Fruit fly (Drosophila melanogaster) whole organism, embryonic: ENCODE results near the gene CG11267.

Experiments used
- Antp ChIP-seq: fragments of 200-800 bp; sonication (Bioruptor generic); optimal IDR thresholded peaks from 3 replicates; lab custom pipeline; 2016; ENCODE audit warnings: missing biosample characterization, missing genetic modification characterization
- Blimp-1 ChIP-seq: fragments of 200-800 bp; sonication (Bioruptor generic); optimal IDR thresholded peaks from 3 replicates; lab custom pipeline; 2018; ENCODE audit warnings: missing biosample characterization, missing genetic modification characterization, mild to moderate bottlenecking, moderate library complexity, missing genetic modification reagents
- CG10209 ChIP-seq: fragments of 200-800 bp; sonication (Bioruptor generic); optimal IDR thresholded peaks from 3 replicates; lab custom pipeline; 2017; ENCODE audit warnings: missing biosample characterization, mild to moderate bottlenecking, missing genetic modification characterization, missing genetic modification reagents
- CG1024 ChIP-seq: fragments of 200-800 bp; sonication (Bioruptor generic); IDR thresholded peaks from 2 replicates; pipeline ENCODE4 v1.3.6; 2022; ENCODE audit warnings: missing biosample characterization, missing genetic modification characterization
- CG10321 ChIP-seq: fragments of 200-800 bp; sonication (Bioruptor generic); IDR thresholded peaks from 2 replicates; pipeline ENCODE4 v1.3.6; 2022; ENCODE audit warnings: missing biosample characterization, missing genetic modification characterization
- CG12236 ChIP-seq: fragments of 200-800 bp; sonication (Bioruptor generic); optimal IDR thresholded peaks from 2 replicates; lab custom pipeline; 2016; ENCODE audit warnings: missing biosample characterization, missing genetic modification characterization
- CG12299 ChIP-seq: fragments of 200-800 bp; sonication (Bioruptor generic); optimal IDR thresholded peaks from 2 replicates; lab custom pipeline; 2018; ENCODE audit warnings: missing biosample characterization, mild to moderate bottlenecking, missing genetic modification characterization
- CG12769 ChIP-seq: fragments of 200-800 bp; sonication (Bioruptor generic); optimal IDR thresholded peaks from 2 replicates; lab custom pipeline; 2019; ENCODE audit warnings: missing biosample characterization, mild to moderate bottlenecking, missing genetic modification characterization, moderate library complexity
- CG13424 ChIP-seq: fragments of 200-800 bp; sonication (Bioruptor generic); optimal IDR thresholded peaks from 2 replicates; lab custom pipeline; 2019; ENCODE audit warnings: missing biosample characterization, mild to moderate bottlenecking, missing genetic modification characterization, moderate library complexity
- CG13624 ChIP-seq: fragments of 200-800 bp; sonication (Bioruptor generic); optimal IDR thresholded peaks from 2 replicates; lab custom pipeline; 2016; ENCODE audit warnings: missing biosample characterization, missing genetic modification characterization
- CG15269 ChIP-seq: fragments of 200-800 bp; sonication (Bioruptor generic); optimal IDR thresholded peaks from 2 replicates; lab custom pipeline; 2018; ENCODE audit warnings: missing biosample characterization, mild to moderate bottlenecking, missing genetic modification characterization, moderate library complexity
- CG1603 ChIP-seq: fragments of 200-800 bp; sonication (Bioruptor generic); optimal IDR thresholded peaks from 2 replicates; lab custom pipeline; 2019; ENCODE audit warnings: missing biosample characterization, mild to moderate bottlenecking, missing genetic modification characterization, moderate library complexity
- CG1647 ChIP-seq: fragments of 200-800 bp; sonication (Bioruptor generic); optimal IDR thresholded peaks from 3 replicates; lab custom pipeline; 2016; ENCODE audit warnings: missing biosample characterization, missing genetic modification characterization
- CG1792 ChIP-seq: fragments of 200-800 bp; sonication (Bioruptor generic); optimal IDR thresholded peaks from 2 replicates; lab custom pipeline; 2016; ENCODE audit warnings: missing biosample characterization, missing genetic modification characterization
- CG18764 ChIP-seq: fragments of 200-800 bp; sonication (Bioruptor generic); optimal IDR thresholded peaks from 3 replicates; lab custom pipeline; 2016; ENCODE audit warnings: missing biosample characterization, missing genetic modification characterization
- CG32767 ChIP-seq: fragments of 200-800 bp; sonication (Bioruptor generic); IDR thresholded peaks from 2 replicates; pipeline ENCODE4 v1.3.6; 2022; ENCODE audit warnings: missing biosample characterization, missing genetic modification characterization
- CG3281 ChIP-seq: fragments of 200-800 bp; sonication (Bioruptor generic); optimal IDR thresholded peaks from 3 replicates; lab custom pipeline; 2017; ENCODE audit warnings: missing biosample characterization, mild to moderate bottlenecking, missing genetic modification characterization
- CG34376 ChIP-seq: fragments of 200-800 bp; sonication (Bioruptor generic); optimal IDR thresholded peaks from 2 replicates; lab custom pipeline; 2018; ENCODE audit warnings: missing biosample characterization, mild to moderate bottlenecking, missing genetic modification characterization
- CG4617 ChIP-seq: fragments of 200-800 bp; sonication (Bioruptor generic); optimal IDR thresholded peaks from 3 replicates; lab custom pipeline; 2016; ENCODE audit warnings: missing biosample characterization, missing genetic modification characterization, borderline replicate concordance
- CG6813 ChIP-seq: fragments of 200-800 bp; sonication (Bioruptor generic); optimal IDR thresholded peaks from 2 replicates; lab custom pipeline; 2017; ENCODE audit warnings: missing biosample characterization, missing genetic modification characterization, mild to moderate bottlenecking, moderate library complexity, missing genetic modification reagents
- CG8089 ChIP-seq: fragments of 200-800 bp; sonication (Bioruptor generic); optimal IDR thresholded peaks from 3 replicates; lab custom pipeline; 2016; ENCODE audit warnings: missing biosample characterization, missing genetic modification characterization
- CG9797 ChIP-seq: fragments of 200-800 bp; sonication (Bioruptor generic); optimal IDR thresholded peaks from 3 replicates; lab custom pipeline; 2018; ENCODE audit warnings: missing biosample characterization, mild to moderate bottlenecking, missing genetic modification characterization
- Fer1 ChIP-seq: fragments of 200-800 bp; sonication (Bioruptor generic); optimal IDR thresholded peaks from 2 replicates; lab custom pipeline; 2017; ENCODE audit warnings: missing biosample characterization, mild to moderate bottlenecking, missing genetic modification characterization
- Fer2 ChIP-seq: fragments of 200-800 bp; sonication (Bioruptor generic); optimal IDR thresholded peaks from 2 replicates; lab custom pipeline; 2018; ENCODE audit warnings: missing biosample characterization, mild to moderate bottlenecking, missing genetic modification characterization, moderate library complexity
- Hand ChIP-seq: fragments of 200-800 bp; sonication (Bioruptor generic); optimal IDR thresholded peaks from 2 replicates; lab custom pipeline; 2017; ENCODE audit warnings: mild to moderate bottlenecking, missing biosample characterization, missing genetic modification reagents, missing genetic modification characterization
- Hmr ChIP-seq: fragments of 200-800 bp; sonication (Bioruptor generic); optimal IDR thresholded peaks from 3 replicates; lab custom pipeline; 2017; ENCODE audit warnings: mild to moderate bottlenecking, missing biosample characterization, missing genetic modification reagents, missing genetic modification characterization
- Hr51 ChIP-seq, 2 experiments: fragments of 200-800 bp; sonication (Bioruptor generic); optimal IDR thresholded peaks; 2 replicates in 1 of 2; 3 replicates in 1 of 2; lab custom pipeline; 2016 to 2018; ENCODE audit warnings: missing biosample characterization in 2 of 2, missing genetic modification characterization in 2 of 2, mild to moderate bottlenecking in 1 of 2, moderate library complexity in 1 of 2
- MBD-R2 ChIP-seq: fragments of 200-800 bp; sonication (Bioruptor generic); IDR thresholded peaks from 2 replicates; pipeline ENCODE4 v1.3.6; 2022; ENCODE audit warnings: missing biosample characterization, missing genetic modification characterization
- Neu2 ChIP-seq: fragments of 200-800 bp; sonication (Bioruptor generic); optimal IDR thresholded peaks from 3 replicates; lab custom pipeline; 2016; ENCODE audit warnings: missing biosample characterization, missing genetic modification characterization, borderline replicate concordance
- Scr ChIP-seq: fragments of 200-800 bp; sonication (Bioruptor generic); IDR thresholded peaks from 2 replicates; pipeline ENCODE4 v1.3.6; 2022; ENCODE audit warnings: missing biosample characterization, missing genetic modification characterization; ENCODE audit not compliant: partially characterized antibody
- Sox100B ChIP-seq: fragments of 200-800 bp; sonication (Bioruptor generic); optimal IDR thresholded peaks from 3 replicates; lab custom pipeline; 2018; ENCODE audit warnings: missing biosample characterization, mild to moderate bottlenecking, missing genetic modification characterization
- Taf1 ChIP-seq: fragments of 200-800 bp; sonication (Bioruptor generic); IDR thresholded peaks from 2 replicates; pipeline ENCODE4 v1.3.6; 2022; ENCODE audit warnings: missing biosample characterization, missing genetic modification characterization
- bbx ChIP-seq: fragments of 200-800 bp; sonication (Bioruptor generic); IDR thresholded peaks from 2 replicates; pipeline ENCODE4 v1.3.6; 2022; ENCODE audit warnings: missing biosample characterization, missing genetic modification characterization; ENCODE audit not compliant: partially characterized antibody
- bcd ChIP-seq: fragments of 200-800 bp; sonication (Bioruptor generic); optimal IDR thresholded peaks from 2 replicates; lab custom pipeline; 2017; ENCODE audit warnings: missing biosample characterization, mild to moderate bottlenecking, missing genetic modification characterization
- crc ChIP-seq: fragments of 200-800 bp; sonication (Bioruptor generic); optimal IDR thresholded peaks from 2 replicates; lab custom pipeline; 2016; ENCODE audit warnings: missing biosample characterization, missing genetic modification characterization
- croc ChIP-seq: fragments of 200-800 bp; sonication (Bioruptor generic); conservative IDR thresholded peaks from 3 replicates; pipeline ENCODE4 v1.3.6; 2022; ENCODE audit warnings: missing biosample characterization, missing genetic modification characterization
- dmrt11E ChIP-seq: fragments of 200-800 bp; sonication (Bioruptor generic); optimal IDR thresholded peaks from 3 replicates; lab custom pipeline; 2018; ENCODE audit warnings: missing biosample characterization, mild to moderate bottlenecking, missing genetic modification characterization, moderate library complexity
- fu2 ChIP-seq: fragments of 200-800 bp; sonication (Bioruptor generic); optimal IDR thresholded peaks from 2 replicates; lab custom pipeline; 2016; ENCODE audit warnings: missing biosample characterization, missing genetic modification characterization
- gcm2 ChIP-seq: fragments of 200-800 bp; sonication (Bioruptor generic); optimal IDR thresholded peaks from 2 replicates; lab custom pipeline; 2016; ENCODE audit warnings: missing biosample characterization, missing genetic modification characterization
- gfzf ChIP-seq: fragments of 200-800 bp; sonication (Bioruptor generic); optimal IDR thresholded peaks from 2 replicates; lab custom pipeline; 2016; ENCODE audit warnings: missing biosample characterization, mild to moderate bottlenecking, missing genetic modification characterization, moderate library complexity
- hbn ChIP-seq: fragments of 200-800 bp; sonication (Bioruptor generic); IDR thresholded peaks from 2 replicates; pipeline ENCODE4 v1.3.6; 2022; ENCODE audit warnings: missing biosample characterization, missing genetic modification characterization; ENCODE audit not compliant: partially characterized antibody
- jing ChIP-seq: fragments of 200-800 bp; sonication (Bioruptor generic); optimal IDR thresholded peaks from 2 replicates; lab custom pipeline; 2018; ENCODE audit warnings: missing biosample characterization, mild to moderate bottlenecking, missing genetic modification characterization
- p53 ChIP-seq: fragments of 200-800 bp; sonication (Bioruptor generic); optimal IDR thresholded peaks from 2 replicates; lab custom pipeline; 2016; ENCODE audit warnings: missing biosample characterization, missing genetic modification characterization
- sd ChIP-seq: fragments of 200-800 bp; sonication (Bioruptor generic); optimal IDR thresholded peaks from 3 replicates; lab custom pipeline; 2018; ENCODE audit warnings: missing biosample characterization, mild to moderate bottlenecking, missing genetic modification characterization, moderate library complexity
- sima ChIP-seq: fragments of 200-800 bp; sonication (Bioruptor generic); optimal IDR thresholded peaks from 2 replicates; lab custom pipeline; 2016; ENCODE audit warnings: missing biosample characterization, missing genetic modification characterization
- toy ChIP-seq: fragments of 200-800 bp; sonication (Bioruptor generic); IDR thresholded peaks from 2 replicates; pipeline ENCODE4 v1.3.6; 2022; ENCODE audit warnings: missing biosample characterization, missing genetic modification characterization
- zen ChIP-seq: fragments of 200-800 bp; sonication (Bioruptor generic); optimal IDR thresholded peaks from 3 replicates; lab custom pipeline; 2018; ENCODE audit warnings: missing biosample characterization, mild to moderate bottlenecking, missing genetic modification characterization, moderate library complexity
- zen2 ChIP-seq: fragments of 200-800 bp; sonication (Bioruptor generic); IDR thresholded peaks from 3 replicates; pipeline ENCODE4 v1.3.6; 2022; ENCODE audit warnings: missing biosample characterization, missing genetic modification characterization; ENCODE audit not compliant: partially characterized antibody
- zfh1 ChIP-seq: fragments of 200-800 bp; sonication (Bioruptor generic); IDR thresholded peaks from 3 replicates; pipeline ENCODE4 v1.3.6; 2022; ENCODE audit warnings: missing biosample characterization, missing genetic modification characterization

CG11267 gene

DNA sequence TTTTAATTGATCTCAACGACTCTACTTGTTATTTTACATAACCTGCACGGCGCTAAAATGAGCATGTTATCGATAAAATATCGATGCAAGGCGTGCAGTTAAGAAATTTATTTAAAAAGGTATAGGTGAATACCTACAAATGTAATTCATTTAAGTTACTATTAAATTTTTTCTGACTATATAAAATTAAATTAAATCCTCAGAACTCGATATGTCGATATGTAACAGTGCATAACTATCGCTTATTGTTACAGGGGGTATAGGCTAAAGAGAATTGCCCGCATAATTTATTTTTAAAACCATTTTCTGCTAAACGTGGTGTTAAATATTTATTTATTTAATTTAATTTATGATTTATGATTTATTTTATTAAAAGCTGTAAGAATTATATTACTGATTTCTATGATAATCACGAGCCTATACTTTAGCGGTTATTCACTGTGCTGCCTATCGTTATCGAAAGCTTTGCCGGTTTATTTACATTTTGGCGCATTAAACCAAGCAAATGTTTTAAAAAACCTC lies 2.0 kb downstream of the CG11267 start, which contains the start of the genes mRpL20 and Icmt:
Gene mRpL20, minus strand, starts transcription at position 65 of the 522 bp plus-strand sequence.
Gene Icmt, plus strand, starts transcription at position 464 of the 522 bp plus-strand sequence.
- TF ChIP-seq CG12236 (GFP tag; lab: Kevin White, UChicago) = no peak
- TF ChIP-seq zfh1 (GFP tag; lab: Robert Waterston, UW) = peak; percentile 97
- TF ChIP-seq gfzf (GFP tag; lab: Kevin White, UChicago) = no peak
- TF ChIP-seq sd (tag; lab: Kevin White, UChicago) = no peak
- TF ChIP-seq CG6813 (GFP tag; lab: Kevin White, UChicago) = peak; percentile 61
- peak; percentile 82 for TF ChIP-seq jing (GFP tag; lab: Kevin White, UChicago)
- no peak for TF ChIP-seq crc
- TF ChIP-seq Hmr (GFP tag; lab: Kevin White, UChicago) = peak; percentile 95
- peak; percentile 33 for TF ChIP-seq CG13624 (GFP tag; lab: Kevin White, UChicago)
- TF ChIP-seq CG10321 (GFP tag; lab: Robert Waterston, UW) = peak; percentile 74
- TF ChIP-seq CG1792 (GFP tag; lab: Kevin White, UChicago) = no peak
- peak; percentile 73 for TF ChIP-seq CG1024
- no peak for TF ChIP-seq CG8089 (GFP tag; lab: Kevin White, UChicago)
- peak; percentile 85 for TF ChIP-seq Fer1 (GFP tag; lab: Kevin White, UChicago)
- peak; percentile 83 for TF ChIP-seq Sox100B
- TF ChIP-seq CG12299 = peak; percentile 94
- TF ChIP-seq zen (tag; lab: Kevin White, UChicago) = peak; percentile 78
- TF ChIP-seq CG1647 = peak; percentile 36
- peak; percentile 97 for TF ChIP-seq CG15269 (tag; lab: Kevin White, UChicago)
- peak; percentile 60 for TF ChIP-seq Fer2 (tag; lab: Kevin White, UChicago)
- TF ChIP-seq dmrt11E (tag; lab: Kevin White, UChicago) = peak; percentile 84
- peak; percentile 54 for TF ChIP-seq CG4617 (GFP tag; lab: Kevin White, UChicago)
- TF ChIP-seq Antp (GFP tag; lab: Kevin White, UChicago) = peak; percentile 56
- peak; percentile 94 for TF ChIP-seq CG10209
- peak; percentile 95 for TF ChIP-seq CG13424 (tag; lab: Kevin White, UChicago)
- TF ChIP-seq CG1603 = peak; percentile 57
- no peak; the same call in 1 of the 3 replicates for TF ChIP-seq zen2 (GFP tag; lab: Robert Waterston, UW)
- peak; percentile 93 for TF ChIP-seq Taf1
- no peak for TF ChIP-seq CG9797 (GFP tag; lab: Kevin White, UChicago)
- no peak for TF ChIP-seq sima (GFP tag; lab: Kevin White, UChicago)
- TF ChIP-seq MBD-R2 = peak; percentile 87
- peak; percentile 56 for TF ChIP-seq CG18764 (GFP tag; lab: Kevin White, UChicago)
- TF ChIP-seq Hand (GFP tag; lab: Kevin White, UChicago) = peak; percentile 83
- peak; percentile 85 for TF ChIP-seq Scr (GFP tag; lab: Robert Waterston, UW)
- TF ChIP-seq hbn = peak; percentile 58
- peak; percentile 75 for TF ChIP-seq bbx (GFP tag; lab: Robert Waterston, UW)
- peak; percentile 84 for TF ChIP-seq Blimp-1 (GFP tag; lab: Kevin White, UChicago)
- peak; percentile 62 for TF ChIP-seq gcm2 (GFP tag; lab: Kevin White, UChicago)
- no peak for TF ChIP-seq p53 (GFP tag; lab: Kevin White, UChicago)
- peak; percentile 84 for TF ChIP-seq CG3281 (GFP tag; lab: Kevin White, UChicago)
- TF ChIP-seq Neu2 (GFP tag; lab: Kevin White, UChicago) = no peak
- peak; percentile 42 to 96 for TF ChIP-seq Hr51 (GFP tag; optimal IDR thresholded peaks at IDR 0.05; lab: Kevin White, UChicago)
- TF ChIP-seq bcd = peak; percentile 93
- peak; percentile 84 for TF ChIP-seq CG12769 (tag; lab: Kevin White, UChicago)
- TF ChIP-seq fu2 (GFP tag; lab: Kevin White, UChicago) = no peak
- TF ChIP-seq toy = peak; percentile 94
- peak; percentile 93 for TF ChIP-seq croc (GFP tag; lab: Robert Waterston, UW)
- peak; percentile 96 for TF ChIP-seq CG32767 (GFP tag; lab: Robert Waterston, UW)
- TF ChIP-seq CG34376 = peak; percentile 6
